Fruit fly (Drosophila melanogaster) whole organism, embryonic: Measurements from ENCODE around the gene RpL27A.

Experiments
- Atf6 ChIP-seq: fragments of 200-800 bp; sonication (Bioruptor generic); IDR thresholded peaks from 2 replicates; pipeline ENCODE4 v1.3.6; 2022; ENCODE audit warnings: missing biosample characterization, missing genetic modification characterization
- Awh ChIP-seq: fragments of 200-800 bp; sonication (Bioruptor generic); IDR thresholded peaks from 2 replicates; pipeline ENCODE4, ENCODE4 v1.3.6; 2022; ENCODE audit warnings: missing biosample characterization, missing genetic modification characterization
- CG10462 ChIP-seq: fragments of 200-800 bp; sonication (Bioruptor generic); optimal IDR thresholded peaks from 2 replicates; lab custom pipeline; 2016; ENCODE audit warnings: missing biosample characterization, missing genetic modification characterization
- CG11723 ChIP-seq: fragments of 200-800 bp; sonication (Bioruptor generic); optimal IDR thresholded peaks from 2 replicates; lab custom pipeline; 2017; ENCODE audit warnings: missing biosample characterization, mild to moderate bottlenecking, missing genetic modification characterization
- CG12071 ChIP-seq: fragments of 200-800 bp; sonication (Bioruptor generic); optimal IDR thresholded peaks from 3 replicates; lab custom pipeline; 2018; ENCODE audit warnings: missing biosample characterization, mild to moderate bottlenecking, missing genetic modification characterization
- CG13894 ChIP-seq: fragments of 200-800 bp; sonication (Bioruptor generic); optimal IDR thresholded peaks from 3 replicates; lab custom pipeline; 2018; ENCODE audit warnings: missing biosample characterization, mild to moderate bottlenecking, missing genetic modification characterization, moderate library complexity
- CG14014 ChIP-seq: fragments of 200-800 bp; sonication (Bioruptor generic); IDR thresholded peaks from 2 replicates; pipeline ENCODE4 v1.3.6; 2022; ENCODE audit warnings: missing biosample characterization, missing genetic modification characterization
- CG15269 ChIP-seq: fragments of 200-800 bp; sonication (Bioruptor generic); optimal IDR thresholded peaks from 2 replicates; lab custom pipeline; 2018; ENCODE audit warnings: missing biosample characterization, mild to moderate bottlenecking, missing genetic modification characterization, moderate library complexity
- CG17385 ChIP-seq: fragments of 200-800 bp; sonication (Bioruptor generic); optimal IDR thresholded peaks from 3 replicates; lab custom pipeline; 2018; ENCODE audit warnings: missing biosample characterization, mild to moderate bottlenecking, missing genetic modification characterization
- CG18262 ChIP-seq: fragments of 200-800 bp; optimal IDR thresholded peaks from 3 replicates; lab custom pipeline; 2019; ENCODE audit warnings: missing biosample characterization, mild to moderate bottlenecking, missing genetic modification characterization, moderate library complexity
- CG2120 ChIP-seq: fragments of 200-800 bp; sonication (Bioruptor generic); optimal IDR thresholded peaks from 3 replicates; lab custom pipeline; 2016; ENCODE audit warnings: missing biosample characterization, missing genetic modification characterization
- CG42726 ChIP-seq: fragments of 200-800 bp; sonication (Bioruptor generic); IDR thresholded peaks from 2 replicates; pipeline ENCODE4 v1.3.6; 2022; ENCODE audit warnings: missing biosample characterization, missing genetic modification characterization; ENCODE audit not compliant: partially characterized antibody
- CG43689 ChIP-seq: fragments of 200-800 bp; sonication (Bioruptor generic); IDR thresholded peaks from 2 replicates; pipeline ENCODE4 v1.3.6; 2022; ENCODE audit warnings: missing biosample characterization, missing genetic modification characterization
- CG4424 ChIP-seq: fragments of 200-800 bp; sonication (Bioruptor generic); optimal IDR thresholded peaks from 3 replicates; lab custom pipeline; 2016; ENCODE audit warnings: missing biosample characterization, missing genetic modification characterization
- CG4707 ChIP-seq: fragments of 200-800 bp; sonication (Bioruptor generic); optimal IDR thresholded peaks from 2 replicates; lab custom pipeline; 2018; ENCODE audit warnings: missing biosample characterization, mild to moderate bottlenecking, missing genetic modification characterization, moderate library complexity
- CG8290 ChIP-seq, 3 experiments: fragments of 200-800 bp; sonication (Bioruptor generic); optimal IDR thresholded peaks; 2 replicates each; lab custom pipeline; 2016 to 2019; ENCODE audit warnings: missing biosample characterization in 3 of 3, missing genetic modification characterization in 3 of 3, mild to moderate bottlenecking in 2 of 3, moderate library complexity in 1 of 3
- CG9215 ChIP-seq: fragments of 200-800 bp; sonication (Bioruptor generic); IDR thresholded peaks from 2 replicates; pipeline ENCODE4 v1.3.6; 2022; ENCODE audit warnings: missing biosample characterization, missing genetic modification characterization
- CG9817 ChIP-seq: fragments of 200-800 bp; sonication (Bioruptor generic); optimal IDR thresholded peaks from 2 replicates; lab custom pipeline; 2018; ENCODE audit warnings: missing biosample characterization, mild to moderate bottlenecking, missing genetic modification characterization, moderate library complexity
- CG9932 ChIP-seq: fragments of 200-800 bp; sonication (Bioruptor generic); IDR thresholded peaks from 2 replicates; pipeline ENCODE4 v1.3.6; 2022; ENCODE audit warnings: missing biosample characterization, missing genetic modification characterization
- D ChIP-seq, 2 experiments: fragments of 200-800 bp in 1 of 2; fragments of >200 bp in 1 of 2; sonication (Bioruptor generic) in 1 of 2; optimal IDR thresholded peaks; 2 replicates in 1 of 2; 3 replicates in 1 of 2; lab custom pipeline; 2017; ENCODE audit warnings: mild to moderate bottlenecking in 1 of 2, missing biosample characterization in 1 of 2, missing genetic modification characterization in 1 of 2, missing genetic modification reagents in 1 of 2
- Dbx ChIP-seq: fragments of 200-800 bp; sonication (Bioruptor generic); IDR thresholded peaks from 3 replicates; pipeline ENCODE4 v1.3.6; 2022; ENCODE audit warnings: missing biosample characterization, missing genetic modification characterization
- Deaf1 ChIP-seq: fragments of 200-800 bp; optimal IDR thresholded peaks from 3 replicates; lab custom pipeline; 2019; ENCODE audit warnings: missing biosample characterization, mild to moderate bottlenecking, missing genetic modification characterization, moderate library complexity
- E2f2 ChIP-seq: fragments of 200-800 bp; sonication (Bioruptor generic); IDR thresholded peaks from 2 replicates; pipeline ENCODE4 v1.3.6; 2022; ENCODE audit warnings: missing biosample characterization, missing genetic modification characterization
- Elba2 ChIP-seq: fragments of 200-800 bp; sonication (Bioruptor generic); optimal IDR thresholded peaks from 3 replicates; lab custom pipeline; 2016; ENCODE audit warnings: missing biosample characterization, missing genetic modification characterization
- Gug ChIP-seq: fragments of 200-800 bp; sonication (Bioruptor generic); IDR thresholded peaks from 4 replicates; pipeline ENCODE4 v1.3.6; 2022; ENCODE audit warnings: missing biosample characterization, missing genetic modification characterization
- HmgD ChIP-seq: fragments of 200-800 bp; sonication (Bioruptor generic); optimal IDR thresholded peaks from 3 replicates; lab custom pipeline; 2016; ENCODE audit warnings: missing biosample characterization, missing genetic modification characterization
- Hr78 ChIP-seq, 2 experiments: fragments of 200-800 bp in 1 of 2; fragments of >200 bp in 1 of 2; sonication (Bioruptor generic) in 1 of 2; optimal IDR thresholded peaks; 2 replicates each; lab custom pipeline; 2017 to 2019; ENCODE audit warnings: missing biosample characterization in 2 of 2, missing genetic modification characterization in 2 of 2, mild to moderate bottlenecking in 1 of 2, moderate library complexity in 1 of 2
- Rx ChIP-seq: fragments of 200-800 bp; sonication (Bioruptor generic); IDR thresholded peaks from 2 replicates; pipeline ENCODE4 v1.3.6; 2022; ENCODE audit warnings: missing biosample characterization, missing genetic modification characterization
- Ssrp ChIP-seq: fragments of 200-800 bp; sonication (Bioruptor generic); optimal IDR thresholded peaks from 2 replicates; lab custom pipeline; 2018; ENCODE audit warnings: missing biosample characterization, mild to moderate bottlenecking, missing genetic modification characterization, moderate library complexity
- ara ChIP-seq: fragments of 200-800 bp; sonication (Bioruptor generic); IDR thresholded peaks from 2 replicates; pipeline ENCODE4 v1.3.6; 2022; ENCODE audit warnings: missing biosample characterization, missing genetic modification characterization
- caup ChIP-seq: fragments of 200-800 bp; sonication (Bioruptor generic); optimal IDR thresholded peaks from 3 replicates; lab custom pipeline; 2017; ENCODE audit warnings: missing biosample characterization, mild to moderate bottlenecking, missing genetic modification characterization, moderate library complexity; ENCODE audit not compliant: severe bottlenecking
- danr ChIP-seq: fragments of 200-800 bp; sonication (Bioruptor generic); IDR thresholded peaks from 2 replicates; pipeline ENCODE4 v1.3.6; 2022; ENCODE audit warnings: missing biosample characterization, missing genetic modification characterization
- ewg ChIP-seq: fragments of 200-800 bp; sonication (Bioruptor generic); optimal IDR thresholded peaks from 3 replicates; lab custom pipeline; 2017; ENCODE audit warnings: mild to moderate bottlenecking, missing biosample characterization, missing genetic modification reagents, missing genetic modification characterization
- ham ChIP-seq: fragments of 200-800 bp; sonication (Bioruptor generic); IDR thresholded peaks from 2 replicates; pipeline ENCODE4 v1.3.6; 2022; ENCODE audit warnings: missing biosample characterization, missing genetic modification characterization
- hbn ChIP-seq: fragments of 200-800 bp; sonication (Bioruptor generic); IDR thresholded peaks from 2 replicates; pipeline ENCODE4 v1.3.6; 2022; ENCODE audit warnings: missing biosample characterization, missing genetic modification characterization; ENCODE audit not compliant: partially characterized antibody
- ind ChIP-seq: fragments of 200-800 bp; sonication (Bioruptor generic); optimal IDR thresholded peaks from 3 replicates; lab custom pipeline; 2016; ENCODE audit warnings: missing biosample characterization, missing genetic modification characterization
- lbe ChIP-seq: fragments of 200-800 bp; sonication (Bioruptor generic); optimal IDR thresholded peaks from 2 replicates; lab custom pipeline; 2016; ENCODE audit warnings: missing biosample characterization, mild to moderate bottlenecking, missing genetic modification characterization
- maf-S ChIP-seq: fragments of 200-800 bp; sonication (Bioruptor generic); optimal IDR thresholded peaks from 2 replicates; lab custom pipeline; 2016; ENCODE audit warnings: missing biosample characterization, missing genetic modification characterization
- nmo ChIP-seq: fragments of 200-800 bp; sonication (Bioruptor generic); optimal IDR thresholded peaks from 2 replicates; lab custom pipeline; 2018; ENCODE audit warnings: missing biosample characterization, mild to moderate bottlenecking, missing genetic modification characterization, moderate library complexity
- nom ChIP-seq: fragments of 200-800 bp; sonication (Bioruptor generic); optimal IDR thresholded peaks from 2 replicates; lab custom pipeline; 2017; ENCODE audit warnings: missing biosample characterization, missing genetic modification characterization, mild to moderate bottlenecking, moderate library complexity, missing genetic modification reagents
- rib ChIP-seq: fragments of 200-800 bp; sonication (Bioruptor generic); IDR thresholded peaks from 2 replicates; pipeline ENCODE4 v1.3.6; 2022; ENCODE audit warnings: missing biosample characterization, missing genetic modification characterization
- row ChIP-seq: fragments of 200-800 bp; sonication (Bioruptor generic); IDR thresholded peaks from 3 replicates; pipeline ENCODE4 v1.3.6; 2022; ENCODE audit warnings: missing biosample characterization, missing genetic modification characterization
- sd ChIP-seq: fragments of 200-800 bp; sonication (Bioruptor generic); optimal IDR thresholded peaks from 3 replicates; lab custom pipeline; 2018; ENCODE audit warnings: missing biosample characterization, mild to moderate bottlenecking, missing genetic modification characterization, moderate library complexity
- sisA ChIP-seq: fragments of 200-800 bp; sonication (Bioruptor generic); IDR thresholded peaks from 2 replicates; pipeline ENCODE4 v1.3.6; 2022; ENCODE audit warnings: missing biosample characterization, missing genetic modification characterization
- tgo ChIP-seq: fragments of 200-800 bp; sonication (Bioruptor generic); IDR thresholded peaks from 3 replicates; pipeline ENCODE4 v1.3.6; 2022; ENCODE audit warnings: missing biosample characterization, missing genetic modification characterization
- tin ChIP-seq: fragments of 200-800 bp; sonication (Bioruptor generic); optimal IDR thresholded peaks from 3 replicates; lab custom pipeline; 2016; ENCODE audit warnings: missing biosample characterization, missing genetic modification characterization
- wor ChIP-seq: fragments of 200-800 bp; sonication (Bioruptor generic); IDR thresholded peaks from 2 replicates; pipeline ENCODE4 v1.3.6; 2022; ENCODE audit warnings: missing biosample characterization, missing genetic modification characterization
- zen ChIP-seq: fragments of 200-800 bp; sonication (Bioruptor generic); optimal IDR thresholded peaks from 3 replicates; lab custom pipeline; 2018; ENCODE audit warnings: missing biosample characterization, mild to moderate bottlenecking, missing genetic modification characterization, moderate library complexity

The RpL27A gene

dm6 chr2L:4440881-4441737 is 17.1 kb downstream of the RpL27A start, which contains the start of gene CG15431 (continued):
- TF ChIP-seq CG15269 (tag; lab: Kevin White, UChicago) (peak; percentile 65), Gug (peak; percentile 33; the same call in 1 of the 4 replicates), CG9932 (peak; percentile 61), CG8290 (GFP tag; optimal IDR thresholded peaks at IDR 0.05; lab: Kevin White, UChicago) (no peak), CG8290 (tag; optimal IDR thresholded peaks at IDR 0.05; lab: Kevin White, UChicago) (no peak), CG4707 (GFP tag; lab: Kevin White, UChicago) (no peak), CG13894 (tag; lab: Kevin White, UChicago) (peak; percentile 15), ara (GFP tag; lab: Robert Waterston, UW) (no peak), ind (peak; percentile 50), CG17385 (GFP tag; lab: Kevin White, UChicago) (peak; percentile 31), CG9215 (GFP tag; lab: Robert Waterston, UW) (peak; percentile 56), CG42726 (GFP tag; lab: Robert Waterston, UW) (0 out of 2 replicates have a peak, but pooled peaks have one; percentile 15), rib (GFP tag; lab: Robert Waterston, UW) (peak; percentile 65), nom (GFP tag; lab: Kevin White, UChicago) (no peak), CG12071 (GFP tag; lab: Kevin White, UChicago) (peak; percentile 43), ham (GFP tag; lab: Robert Waterston, UW) (no peak), CG9817 (tag; lab: Kevin White, UChicago) (peak; percentile 29), nmo (GFP tag; lab: Kevin White, UChicago) (peak; percentile 31), caup (GFP tag; lab: Kevin White, UChicago) (peak; percentile 70), danr (GFP tag; lab: Robert Waterston, UW) (no peak), sisA (GFP tag; lab: Robert Waterston, UW) (peak; percentile 59), E2f2 (peak; percentile 48), Ssrp (tag; lab: Kevin White, UChicago) (no peak), Elba2 (GFP tag; lab: Kevin White, UChicago) (no peak), lbe (GFP tag; lab: Kevin White, UChicago) (no peak), CG18262 (tag; lab: Kevin White, UChicago) (no peak), Deaf1 (peak; percentile 55), CG11723 (GFP tag; lab: Kevin White, UChicago) (peak; percentile 53), maf-S (GFP tag; lab: Kevin White, UChicago) (no peak), CG4424 (peak; percentile 17), Rx (GFP tag; lab: Robert Waterston, UW) (peak; percentile 67), CG43689 (no peak), Atf6 (GFP tag; lab: Robert Waterston, UW) (peak; percentile 80), hbn (GFP tag; lab: Robert Waterston, UW) (no peak), D (optimal IDR thresholded peaks at IDR 0.05; lab: Kevin White, UChicago) (no peak), D (GFP tag; optimal IDR thresholded peaks at IDR 0.05; lab: Kevin White, UChicago) (no peak), row (GFP tag; lab: Robert Waterston, UW) (peak; percentile 71), HmgD (GFP tag; lab: Kevin White, UChicago) (no peak), Awh (GFP tag; lab: Robert Waterston, UW) (no peak), CG2120 (GFP tag; lab: Kevin White, UChicago) (peak; percentile 75), Hr78 (GFP tag; optimal IDR thresholded peaks at IDR 0.05; lab: Kevin White, UChicago) (no peak), wor (GFP tag; lab: Robert Waterston, UW) (no peak), zen (tag; lab: Kevin White, UChicago) (no peak), tgo (peak; percentile 50; the same call in 2 of the 3 replicates), CG14014 (GFP tag; lab: Robert Waterston, UW) (peak; percentile 64; the same call in 1 of the 2 replicates), ewg (peak; percentile 65), sd (tag; lab: Kevin White, UChicago) (peak; percentile 67), CG10462 (no peak), Dbx (GFP tag; lab: Robert Waterston, UW) (peak; percentile 77; the same call in 2 of the 3 replicates), tin (GFP tag; lab: Kevin White, UChicago) (peak; percentile 37)
